Worm (Caenorhabditis elegans): ENCODE data around the gene fbf-1.

The fbf-1 gene

DNA sequence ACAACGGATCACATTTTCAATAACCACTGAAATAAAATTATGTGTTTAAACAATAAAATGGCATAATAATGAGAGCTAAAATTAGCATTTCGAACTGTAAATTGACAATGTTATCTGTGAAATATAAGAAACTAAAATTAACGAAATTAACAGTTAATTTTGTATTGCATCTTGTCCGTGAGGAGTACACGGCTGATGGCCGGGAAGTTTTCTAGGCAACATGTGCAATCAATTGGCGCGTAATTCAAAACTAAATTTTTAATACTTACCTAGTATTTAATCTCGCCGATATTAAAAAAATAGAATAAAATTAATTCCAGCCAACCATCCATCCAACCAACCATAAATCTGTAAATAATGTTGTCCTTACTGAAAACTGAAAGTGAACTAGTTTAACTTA lies 19.1 kb downstream of the fbf-1 start (continued):
- no peak for TF ChIP-seq D1046.2 (GFP tag; IDR thresholded peaks at IDR 0.05)
- TF ChIP-seq nhr-25 (tag; optimal IDR thresholded peaks at IDR 0.05; ENCODE audit: borderline replicate concordance, insufficient read depth), result no peak
- no peak for TF ChIP-seq attf-4 (tag; optimal IDR thresholded peaks at IDR 0.05)
- TF ChIP-seq unc-39 (tag; optimal IDR thresholded peaks at IDR 0.05), result no peak
- TF ChIP-seq F10B5.3 (tag; optimal IDR thresholded peaks at IDR 0.05), result peak; percentile 11
- TF ChIP-seq lin-1 (GFP tag; IDR thresholded peaks at IDR 0.05), result no peak
- peak; percentile 28 for TF ChIP-seq nhr-28 (tag; optimal IDR thresholded peaks at IDR 0.05)
- no peak for TF ChIP-seq zag-1 (tag; optimal IDR thresholded peaks at IDR 0.05)
- no peak for TF ChIP-seq gei-8 (GFP tag; optimal IDR thresholded peaks at IDR 0.05)
- TF ChIP-seq lsy-2 (tag; optimal IDR thresholded peaks at IDR 0.05), result no peak
- TF ChIP-seq ceh-28 (tag; optimal IDR thresholded peaks at IDR 0.05), result no peak
- no peak for TF ChIP-seq lin-38 (GFP tag; IDR thresholded peaks at IDR 0.05)
- no peak for TF ChIP-seq nhr-111 (GFP tag; optimal IDR thresholded peaks at IDR 0.05)
- no peak for TF ChIP-seq nhr-41 (GFP tag; IDR thresholded peaks at IDR 0.05)
- peak; percentile 52 for TF ChIP-seq rbr-2 (tag; optimal IDR thresholded peaks at IDR 0.05)
- TF ChIP-seq nhr-48 (tag; optimal IDR thresholded peaks at IDR 0.05), result peak; percentile 48
- peak; percentile 51 for TF ChIP-seq nhr-6 (tag; optimal IDR thresholded peaks at IDR 0.05)
- TF ChIP-seq nhr-42 (GFP tag; IDR thresholded peaks at IDR 0.05), result no peak
- TF ChIP-seq zfp-3 (GFP tag; conservative IDR thresholded peaks at IDR 0.05), result no peak
- no peak for TF ChIP-seq nhr-77 (tag; optimal IDR thresholded peaks at IDR 0.05)
- no peak for TF ChIP-seq pqm-1 (tag; optimal IDR thresholded peaks at IDR 0.05)
- TF ChIP-seq dpl-1 (GFP tag; optimal IDR thresholded peaks at IDR 0.05), result peak; percentile 98
- TF ChIP-seq mdt-29 (GFP tag; IDR thresholded peaks at IDR 0.05), result no peak
- TF ChIP-seq vab-7 (GFP tag; IDR thresholded peaks at IDR 0.05), result no peak
- no peak for TF ChIP-seq ceh-32 (tag; optimal IDR thresholded peaks at IDR 0.05; ENCODE audit: poor library complexity)
- TF ChIP-seq nhr-237 (tag; optimal IDR thresholded peaks at IDR 0.05), result no peak
- TF ChIP-seq set-16 (GFP tag; IDR thresholded peaks at IDR 0.05), result no peak
- no peak for TF ChIP-seq mdl-1 (tag; optimal IDR thresholded peaks at IDR 0.05)
- no peak for TF ChIP-seq nhr-10 (tag; optimal IDR thresholded peaks at IDR 0.05)
- no peak for TF ChIP-seq Y105C5A.15 (GFP tag; IDR thresholded peaks at IDR 0.05)
- peak; percentile 91 for TF ChIP-seq dmd-9 (GFP tag; IDR thresholded peaks at IDR 0.05)
- TF ChIP-seq Y75B8A.6 (GFP tag; IDR thresholded peaks at IDR 0.05), result no peak
- TF ChIP-seq dmd-6 (GFP tag; IDR thresholded peaks at IDR 0.05), result peak; percentile 64
- peak; percentile 99 for TF ChIP-seq mes-2 (tag; optimal IDR thresholded peaks at IDR 0.05; ENCODE audit: poor library complexity, severe bottlenecking)
- TF ChIP-seq snpc-4 (tag; optimal IDR thresholded peaks at IDR 0.05), result no peak
- no peak for TF ChIP-seq mep-1 (tag; optimal IDR thresholded peaks at IDR 0.05)
- peak; percentile 45 for TF ChIP-seq mxl-3 (GFP tag; optimal IDR thresholded peaks at IDR 0.05)
- TF ChIP-seq nhr-11 (tag; optimal IDR thresholded peaks at IDR 0.05), result no peak
- TF ChIP-seq hif-1 (tag; optimal IDR thresholded peaks at IDR 0.05), result peak in 1 of 2 experiments; percentile 88
- peak; percentile 50; the same call in 1 of the 2 replicates for TF ChIP-seq hmg-1.1 (GFP tag; IDR thresholded peaks at IDR 0.05)
- TF ChIP-seq F44E2.7 (GFP tag; IDR thresholded peaks at IDR 0.05), result no peak
- TF ChIP-seq egl-27 (tag; optimal IDR thresholded peaks at IDR 0.05), result no peak
- no peak for TF ChIP-seq ceh-20 (GFP tag; IDR thresholded peaks at IDR 0.05)
- no peak for TF ChIP-seq spr-3 (GFP tag; optimal IDR thresholded peaks at IDR 0.05)
- no peak for TF ChIP-seq ztf-11 (tag; optimal IDR thresholded peaks at IDR 0.05)
- no peak for TF ChIP-seq zip-11 (GFP tag; IDR thresholded peaks at IDR 0.05)
- TF ChIP-seq dmd-8 (GFP tag; IDR thresholded peaks at IDR 0.05), result no peak
- no peak for TF ChIP-seq php-3 (GFP tag; IDR thresholded peaks at IDR 0.05)
- TF ChIP-seq daf-12 (tag; optimal IDR thresholded peaks at IDR 0.05), result no peak
- no peak for TF ChIP-seq cey-2 (tag; optimal IDR thresholded peaks at IDR 0.05; ENCODE audit: borderline replicate concordance, insufficient read depth)
- 0 out of 2 replicates have a peak, but pooled peaks have one; percentile 44 for TF ChIP-seq Y48G9A.11 (GFP tag; IDR thresholded peaks at IDR 0.05)
- TF ChIP-seq ces-1 (GFP tag; optimal IDR thresholded peaks at IDR 0.05), result no peak

All from whole organism, L4 larva.